Worm (Caenorhabditis elegans) whole organism, late embryonic: Measurements from ENCODE around the gene C06E4.5.

Experiments used
- K09A11.1 ChIP-seq: sonication (generic microtip); optimal IDR thresholded peaks from 2 replicates; lab custom pipeline; 2017; ENCODE audit warnings: antibody characterized with exemption, mild to moderate bottlenecking, missing genetic modification characterization, missing compliant biosample characterization; ENCODE audit not compliant: insufficient read depth
- ama-1 ChIP-seq: fragments of 150-350 bp; optimal IDR thresholded peaks from 2 replicates; lab custom pipeline; 2014
- ceh-22 ChIP-seq: sonication (generic microtip); optimal IDR thresholded peaks from 2 replicates; lab custom pipeline; 2017; ENCODE audit warnings: missing biosample characterization, missing genetic modification characterization
- ceh-24 ChIP-seq: sonication (generic microtip); optimal IDR thresholded peaks from 2 replicates; lab custom pipeline; 2016; ENCODE audit warnings: mild to moderate bottlenecking, missing genetic modification characterization, missing compliant biosample characterization
- ceh-45 ChIP-seq: fragments of 200-800 bp; sonication (Bioruptor generic); IDR thresholded peaks from 2 replicates; pipeline ENCODE4 v1.3.6; 2022; ENCODE audit warnings: missing genetic modification reagents, missing genetic modification characterization, missing compliant biosample characterization
- elt-2 ChIP-seq: sonication (generic microtip); optimal IDR thresholded peaks from 2 replicates; lab custom pipeline; 2016; ENCODE audit warnings: missing genetic modification reagents, missing genetic modification characterization, missing compliant biosample characterization
- ets-4 ChIP-seq: sonication (generic microtip); optimal IDR thresholded peaks from 2 replicates; lab custom pipeline; 2016; ENCODE audit warnings: missing genetic modification characterization, missing compliant biosample characterization
- fkh-10 ChIP-seq: fragments of 150-350 bp; optimal IDR thresholded peaks from 2 replicates; lab custom pipeline; 2014; ENCODE audit warnings: missing biosample characterization, missing genetic modification reagents, missing genetic modification characterization
- hlh-6 ChIP-seq: sonication (generic microtip); optimal IDR thresholded peaks from 2 replicates; lab custom pipeline; 2016; ENCODE audit warnings: missing genotype, missing genetic modification characterization, missing compliant biosample characterization
- nfya-1 ChIP-seq: sonication (generic microtip); optimal IDR thresholded peaks from 2 replicates; lab custom pipeline; 2017; ENCODE audit warnings: missing genetic modification characterization, mild to moderate bottlenecking, missing compliant biosample characterization, antibody characterized with exemption, moderate library complexity
- pha-4 ChIP-seq: fragments of 150-350 bp; optimal IDR thresholded peaks from 2 replicates; lab custom pipeline; 2018; ENCODE audit warnings: missing biosample characterization, missing genetic modification reagents, missing genetic modification characterization
- pqm-1 ChIP-seq: sonication (generic microtip); optimal IDR thresholded peaks from 2 replicates; lab custom pipeline; 2016; ENCODE audit warnings: missing genetic modification characterization, missing compliant biosample characterization
- sdc-2 ChIP-seq: sonication (generic microtip); optimal IDR thresholded peaks from 2 replicates; lab custom pipeline; 2016; ENCODE audit warnings: missing genotype, missing genetic modification characterization, missing compliant biosample characterization
- ttx-3 ChIP-seq: sonication (generic microtip); optimal IDR thresholded peaks from 2 replicates; lab custom pipeline; 2016; ENCODE audit warnings: missing genetic modification reagents, missing genetic modification characterization, missing compliant biosample characterization

DNA sequence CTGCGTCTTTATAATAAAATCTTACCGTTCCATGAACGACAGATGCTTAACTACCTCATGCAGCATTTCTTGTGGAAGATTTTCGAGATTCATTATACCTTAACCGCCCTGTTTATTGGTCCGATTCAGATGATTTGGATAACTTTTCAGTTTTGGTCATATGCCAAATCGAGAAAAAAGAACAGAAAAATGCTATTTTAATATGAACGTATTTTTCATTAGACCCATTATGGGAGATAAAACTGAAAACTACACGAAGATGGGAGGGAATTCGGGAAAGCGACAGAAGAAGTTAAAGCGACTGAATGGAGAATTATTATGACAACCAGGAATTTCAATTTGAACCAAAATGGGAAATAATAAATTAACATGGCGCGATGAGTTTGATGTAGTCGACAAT is 27.7 kb upstream of the C06E4.5 start, which contains the start of gene R13A1.10:
- TF ChIP-seq hlh-6 (tag; lab: Kevin White, UChicago), result no peak
- no peak for TF ChIP-seq nfya-1
- no peak for TF ChIP-seq fkh-10 (GFP tag; lab: Kevin White, UChicago)
- TF ChIP-seq ets-4 (tag; lab: Kevin White, UChicago), result no peak
- no peak for TF ChIP-seq pha-4
- no peak for TF ChIP-seq K09A11.1 (tag; lab: Kevin White, UChicago)
- TF ChIP-seq elt-2, result no peak
- TF ChIP-seq pqm-1 (tag; lab: Kevin White, UChicago), result no peak
- TF ChIP-seq ama-1, result no peak
- no peak for TF ChIP-seq ceh-24 (tag; lab: Kevin White, UChicago)
- TF ChIP-seq sdc-2 (tag; lab: Kevin White, UChicago), result no peak
- no peak for TF ChIP-seq ttx-3 (tag; lab: Kevin White, UChicago)
- no peak for TF ChIP-seq ceh-22 (tag; lab: Kevin White, UChicago)
- TF ChIP-seq ceh-45 (GFP tag; lab: Robert Waterston, UW), result no peak
